Worm (Caenorhabditis elegans) whole organism, late embryonic: ENCODE results near the gene F21A3.11.

ENCODE experiments used
- C08G9.2 ChIP-seq: sonication (generic microtip); optimal IDR thresholded peaks from 2 replicates; lab custom pipeline; 2016; ENCODE audit warnings: mild to moderate bottlenecking, missing genetic modification characterization, moderate library complexity, missing compliant biosample characterization
- C38D4.7 ChIP-seq: fragments of 200-800 bp; sonication (Bioruptor generic); optimal IDR thresholded peaks from 2 replicates; lab custom pipeline; 2018; ENCODE audit warnings: mild to moderate bottlenecking, missing genetic modification characterization, moderate library complexity, missing compliant biosample characterization
- F13H6.1 ChIP-seq: sonication (generic microtip); optimal IDR thresholded peaks from 2 replicates; lab custom pipeline; 2016; ENCODE audit warnings: missing genetic modification characterization, missing compliant biosample characterization
- T23F11.4 ChIP-seq: fragments of 200-800 bp; sonication (Bioruptor generic); optimal IDR thresholded peaks from 2 replicates; lab custom pipeline; 2018; ENCODE audit warnings: mild to moderate bottlenecking, missing genetic modification characterization, missing compliant biosample characterization
- Y22D7AL.16 ChIP-seq: sonication (generic microtip); optimal IDR thresholded peaks from 2 replicates; lab custom pipeline; 2016; ENCODE audit warnings: missing genetic modification characterization, missing compliant biosample characterization
- ahr-1 ChIP-seq: sonication (generic microtip); optimal IDR thresholded peaks from 2 replicates; lab custom pipeline; 2016; ENCODE audit warnings: missing genetic modification characterization, missing compliant biosample characterization
- ceh-14 ChIP-seq: sonication (generic microtip); optimal IDR thresholded peaks from 2 replicates; lab custom pipeline; 2016; ENCODE audit warnings: missing genotype, missing genetic modification characterization, missing compliant biosample characterization
- ceh-2 ChIP-seq: sonication (generic microtip); optimal IDR thresholded peaks from 2 replicates; lab custom pipeline; 2016; ENCODE audit warnings: missing genotype, missing genetic modification characterization, missing compliant biosample characterization
- ceh-24 ChIP-seq: sonication (generic microtip); optimal IDR thresholded peaks from 2 replicates; lab custom pipeline; 2016; ENCODE audit warnings: mild to moderate bottlenecking, missing genetic modification characterization, missing compliant biosample characterization
- ceh-30 ChIP-seq: fragments of 150-350 bp; optimal IDR thresholded peaks from 2 replicates; lab custom pipeline; 2014; ENCODE audit warnings: missing biosample characterization, missing genetic modification characterization
- ceh-31 ChIP-seq: sonication (generic microtip); optimal IDR thresholded peaks from 2 replicates; lab custom pipeline; 2016; ENCODE audit warnings: missing genetic modification characterization, missing compliant biosample characterization
- ceh-9 ChIP-seq: sonication (generic microtip); optimal IDR thresholded peaks from 2 replicates; lab custom pipeline; 2016; ENCODE audit warnings: mild to moderate bottlenecking, missing genetic modification characterization, inconsistent platforms, missing compliant biosample characterization
- che-1 ChIP-seq: sonication (generic microtip); optimal IDR thresholded peaks from 2 replicates; lab custom pipeline; 2016; ENCODE audit warnings: mild to moderate bottlenecking, missing genetic modification characterization, missing compliant biosample characterization
- elt-4 ChIP-seq: sonication (generic microtip); optimal IDR thresholded peaks from 2 replicates; lab custom pipeline; 2016; ENCODE audit warnings: missing genetic modification characterization, missing compliant biosample characterization
- ets-4 ChIP-seq: sonication (generic microtip); optimal IDR thresholded peaks from 2 replicates; lab custom pipeline; 2016; ENCODE audit warnings: missing genetic modification characterization, missing compliant biosample characterization
- eyg-1 ChIP-seq: sonication (generic microtip); optimal IDR thresholded peaks from 2 replicates; lab custom pipeline; 2016; ENCODE audit warnings: missing genotype, missing genetic modification characterization, missing compliant biosample characterization
- fax-1 ChIP-seq: sonication (generic microtip); optimal IDR thresholded peaks from 2 replicates; lab custom pipeline; 2016; ENCODE audit warnings: missing genotype, missing genetic modification characterization, missing compliant biosample characterization
- fkh-10 ChIP-seq: fragments of 150-350 bp; optimal IDR thresholded peaks from 2 replicates; lab custom pipeline; 2014; ENCODE audit warnings: missing biosample characterization, missing genetic modification reagents, missing genetic modification characterization
- fkh-6 ChIP-seq: sonication (generic microtip); optimal IDR thresholded peaks from 2 replicates; lab custom pipeline; 2016; ENCODE audit warnings: missing genetic modification characterization, missing compliant biosample characterization
- gmeb-2 ChIP-seq: sonication (generic microtip); optimal IDR thresholded peaks from 2 replicates; lab custom pipeline; 2016; ENCODE audit warnings: missing genetic modification characterization, inconsistent platforms, missing compliant biosample characterization
- hlh-15 ChIP-seq: sonication (generic microtip); optimal IDR thresholded peaks from 2 replicates; lab custom pipeline; 2016; ENCODE audit warnings: missing genetic modification characterization, missing compliant biosample characterization
- lim-6 ChIP-seq: sonication (generic microtip); optimal IDR thresholded peaks from 2 replicates; lab custom pipeline; 2016; ENCODE audit warnings: missing genetic modification characterization, missing compliant biosample characterization
- lin-11 ChIP-seq: fragments of 200-800 bp; sonication (Bioruptor generic); optimal IDR thresholded peaks from 2 replicates; lab custom pipeline; 2018; ENCODE audit warnings: mild to moderate bottlenecking, missing genetic modification characterization, missing compliant biosample characterization
- madf-2 ChIP-seq: sonication (generic microtip); optimal IDR thresholded peaks from 2 replicates; lab custom pipeline; 2017; ENCODE audit warnings: missing genetic modification characterization, missing compliant biosample characterization
- nfya-1 ChIP-seq: sonication (generic microtip); optimal IDR thresholded peaks from 2 replicates; lab custom pipeline; 2017; ENCODE audit warnings: missing genetic modification characterization, mild to moderate bottlenecking, missing compliant biosample characterization, antibody characterized with exemption, moderate library complexity
- nhr-232 ChIP-seq: sonication (generic microtip); optimal IDR thresholded peaks from 2 replicates; lab custom pipeline; 2016; ENCODE audit warnings: missing genetic modification characterization, missing compliant biosample characterization
- npax-4 ChIP-seq: sonication (generic microtip); optimal IDR thresholded peaks from 2 replicates; lab custom pipeline; 2016; ENCODE audit warnings: missing genetic modification characterization, missing compliant biosample characterization
- odd-2 ChIP-seq: sonication (generic microtip); optimal IDR thresholded peaks from 2 replicates; lab custom pipeline; 2017; ENCODE audit warnings: antibody characterized with exemption, mild to moderate bottlenecking, missing genetic modification characterization, missing compliant biosample characterization
- pag-3 ChIP-seq: sonication (generic microtip); optimal IDR thresholded peaks from 2 replicates; lab custom pipeline; 2016; ENCODE audit warnings: missing compliant biosample characterization, missing genetic modification characterization, borderline replicate concordance
- pax-1 ChIP-seq: fragments of 150-350 bp; optimal IDR thresholded peaks from 2 replicates; lab custom pipeline; 2014; ENCODE audit warnings: missing biosample characterization, missing genetic modification characterization
- pha-2 ChIP-seq: sonication (generic microtip); optimal IDR thresholded peaks from 2 replicates; lab custom pipeline; 2017; ENCODE audit warnings: mild to moderate bottlenecking, missing genetic modification characterization, missing compliant biosample characterization
- pqm-1 ChIP-seq: sonication (generic microtip); optimal IDR thresholded peaks from 2 replicates; lab custom pipeline; 2016; ENCODE audit warnings: missing genetic modification characterization, missing compliant biosample characterization
- pros-1 ChIP-seq: fragments of 150-350 bp; optimal IDR thresholded peaks from 2 replicates; lab custom pipeline; 2014; ENCODE audit warnings: missing biosample characterization, missing genetic modification reagents, missing genetic modification characterization
- ref-2 ChIP-seq: sonication (generic microtip); optimal IDR thresholded peaks from 2 replicates; lab custom pipeline; 2016; ENCODE audit warnings: missing genetic modification characterization, missing compliant biosample characterization
- sdc-2 ChIP-seq: sonication (generic microtip); optimal IDR thresholded peaks from 2 replicates; lab custom pipeline; 2016; ENCODE audit warnings: missing genotype, missing genetic modification characterization, missing compliant biosample characterization
- sox-2 ChIP-seq: fragments of 200-800 bp; sonication (Bioruptor generic); IDR thresholded peaks from 2 replicates; pipeline ENCODE4 v1.3.6; 2022; ENCODE audit warnings: missing genetic modification reagents, missing genetic modification characterization, missing compliant biosample characterization
- tbx-2 ChIP-seq: sonication (generic microtip); optimal IDR thresholded peaks from 2 replicates; lab custom pipeline; 2016; ENCODE audit warnings: missing genetic modification characterization, missing compliant biosample characterization
- ttx-3 ChIP-seq: sonication (generic microtip); optimal IDR thresholded peaks from 2 replicates; lab custom pipeline; 2016; ENCODE audit warnings: missing genetic modification reagents, missing genetic modification characterization, missing compliant biosample characterization
- unc-3 ChIP-seq, 2 experiments: fragments of 200-800 bp in 1 of 2; sonication (Bioruptor generic) in 1 of 2; sonication (generic microtip) in 1 of 2; conservative IDR thresholded peaks in 1 of 2; optimal IDR thresholded peaks in 1 of 2; 2 replicates each; pipeline versions ENCODE4 v1.3.6 to Lab custom; 2016 to 2022; ENCODE audit warnings: missing compliant biosample characterization in 2 of 2, missing genetic modification characterization in 2 of 2, missing genetic modification reagents in 1 of 2
- unc-42 ChIP-seq: sonication (generic microtip); optimal IDR thresholded peaks from 2 replicates; lab custom pipeline; 2016; ENCODE audit warnings: missing genotype, missing genetic modification characterization, missing compliant biosample characterization
- unc-55 ChIP-seq: sonication (generic microtip); optimal IDR thresholded peaks from 2 replicates; lab custom pipeline; 2017; ENCODE audit warnings: missing biosample characterization, missing genetic modification reagents, missing genetic modification characterization
- ztf-16 ChIP-seq: sonication (generic microtip); optimal IDR thresholded peaks from 2 replicates; lab custom pipeline; 2017; ENCODE audit warnings: missing genetic modification characterization, missing compliant biosample characterization

F21A3.11 gene

DNA sequence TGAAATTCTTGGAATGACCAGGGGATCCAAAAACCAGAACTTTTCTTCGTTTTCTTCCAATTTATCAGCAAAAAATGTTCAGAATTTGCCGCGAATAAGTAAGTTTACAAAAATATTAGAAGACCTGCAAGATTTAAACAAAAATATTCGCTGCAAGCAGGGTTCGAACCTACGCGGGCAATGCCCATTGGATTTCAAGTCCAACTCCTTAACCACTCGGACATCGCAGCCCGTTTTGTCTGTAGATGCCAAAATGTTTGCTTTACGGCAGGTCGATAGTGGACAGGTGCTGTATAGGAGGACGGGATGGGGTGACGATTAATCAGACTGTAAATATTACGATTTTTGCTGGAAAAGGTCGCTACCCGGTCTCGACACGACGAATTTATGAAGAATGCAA lies 14.7 kb upstream of the F21A3.11 start:
- TF ChIP-seq lim-6 (tag; lab: Kevin White, UChicago) (no peak), ceh-9 (no peak), madf-2 (tag; lab: Kevin White, UChicago) (no peak), ceh-24 (tag; lab: Kevin White, UChicago) (no peak), fkh-10 (no peak), ref-2 (tag; lab: Kevin White, UChicago) (no peak), tbx-2 (tag; lab: Kevin White, UChicago) (no peak), ceh-14 (tag; lab: Kevin White, UChicago) (no peak), Y22D7AL.16 (tag; lab: Kevin White, UChicago) (no peak), unc-55 (no peak), ztf-16 (tag; lab: Kevin White, UChicago) (no peak), pax-1 (tag; lab: Kevin White, UChicago) (no peak), fkh-6 (no peak), ceh-31 (no peak), F13H6.1 (tag; lab: Kevin White, UChicago) (no peak), hlh-15 (tag; lab: Kevin White, UChicago) (no peak)

DNA sequence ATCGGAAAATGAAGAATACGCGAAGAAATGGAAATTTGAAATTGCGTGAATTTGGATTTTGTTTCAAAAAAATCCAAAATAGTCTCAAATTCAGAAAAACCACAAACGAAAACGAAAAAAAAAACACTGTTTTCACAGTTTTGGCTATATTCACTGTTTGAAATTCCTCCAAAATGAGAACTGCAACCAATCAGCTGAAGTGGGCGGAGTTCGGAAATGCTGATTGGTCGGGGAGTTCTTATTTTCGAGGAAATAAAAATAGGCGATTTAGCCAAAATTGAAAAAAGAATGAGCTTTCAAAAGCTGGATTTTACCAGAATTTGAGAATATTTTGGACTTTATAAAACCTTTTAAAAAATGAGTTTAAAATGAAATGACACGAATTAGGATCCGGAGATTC lies 11.9 kb upstream of the F21A3.11 start, which contains the start of gene glb-14:
TSS of gene glb-14 (minus strand) at position 97 of the 400 bp plus-strand sequence.
- TF ChIP-seq nfya-1 (tag; lab: Kevin White, UChicago) (peak; percentile 63), unc-42 (tag; lab: Kevin White, UChicago) (no peak)

- no peak for TF ChIP-seq lin-11 (tag; lab: Kevin White, UChicago)
These were observed 10.2 kb upstream of the F21A3.11 start for ce11 chrV:15543252-15543651.

DNA sequence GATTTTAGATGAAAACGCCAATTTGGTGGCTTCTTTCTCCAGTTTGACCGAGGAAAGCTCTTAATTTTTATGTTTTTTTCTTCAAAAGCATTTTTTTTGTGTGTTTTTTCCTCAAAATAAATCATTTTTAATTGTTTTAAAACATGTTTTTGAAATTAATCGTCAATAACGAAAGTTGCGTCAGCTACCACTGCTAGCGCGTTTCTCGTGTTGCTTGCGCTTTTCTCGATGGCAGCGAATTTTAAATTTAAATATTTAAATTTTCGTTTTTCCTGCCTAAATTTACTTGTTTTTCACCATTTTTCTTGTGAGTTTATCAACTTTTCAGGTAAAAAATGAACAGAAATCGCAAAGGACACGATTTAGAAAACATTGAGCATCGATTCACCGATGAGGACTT lies 4.9 kb upstream of the F21A3.11 start, which contains the start of gene prde-1:
TSS of gene prde-1 (plus strand) at position 322 of the 400 bp plus-strand sequence.
- TF ChIP-seq gmeb-2 (no peak), C08G9.2 (no peak), pqm-1 (tag; lab: Kevin White, UChicago) (no peak), eyg-1 (tag; lab: Kevin White, UChicago) (no peak), unc-42 (tag; lab: Kevin White, UChicago) (no peak), Y22D7AL.16 (tag; lab: Kevin White, UChicago) (no peak), fkh-10 (no peak)

DNA sequence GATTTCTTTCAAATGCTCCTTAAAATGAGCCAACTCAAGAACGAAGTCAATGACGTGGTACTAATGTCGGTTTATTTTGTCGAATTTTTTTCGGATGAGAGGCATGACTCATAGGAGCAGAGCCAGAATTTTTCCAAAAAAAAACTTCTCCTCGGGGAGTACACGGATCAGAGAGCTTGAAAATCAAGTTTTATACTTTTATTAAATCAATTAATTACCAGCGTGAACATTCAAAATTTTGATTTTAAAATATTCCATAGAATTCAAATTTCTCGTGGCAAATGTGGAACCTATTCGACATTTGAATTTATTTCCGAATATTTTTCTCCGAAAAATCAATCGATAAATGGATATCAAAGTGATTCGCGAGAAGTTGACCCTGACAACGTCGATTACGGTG lies 3.3 kb upstream of the F21A3.11 start, which contains the start of gene F21A3.4:
TSS of gene F21A3.4 (plus strand) at position 301 of the 400 bp plus-strand sequence.
- no peak for TF ChIP-seq ceh-9

- TF ChIP-seq tbx-2 (tag; lab: Kevin White, UChicago) (no peak), fkh-6 (no peak), elt-4 (tag; lab: Kevin White, UChicago) (no peak), fax-1 (no peak), pha-2 (tag; lab: Kevin White, UChicago) (no peak), pag-3 (no peak), npax-4 (no peak), ets-4 (tag; lab: Kevin White, UChicago) (no peak), C08G9.2 (no peak), sox-2 (GFP tag; lab: Robert Waterston, UW) (no peak), fkh-10 (no peak), C38D4.7 (GFP tag; lab: Kevin White, UChicago) (no peak), ttx-3 (tag; lab: Kevin White, UChicago) (no peak)
These were observed 852 bp upstream of the F21A3.11 start, which contains the start of gene F21A3.2 for ce11 chrV:15533864-15534263. F21A3.2 (minus strand) TSS chrV:15533964.

DNA sequence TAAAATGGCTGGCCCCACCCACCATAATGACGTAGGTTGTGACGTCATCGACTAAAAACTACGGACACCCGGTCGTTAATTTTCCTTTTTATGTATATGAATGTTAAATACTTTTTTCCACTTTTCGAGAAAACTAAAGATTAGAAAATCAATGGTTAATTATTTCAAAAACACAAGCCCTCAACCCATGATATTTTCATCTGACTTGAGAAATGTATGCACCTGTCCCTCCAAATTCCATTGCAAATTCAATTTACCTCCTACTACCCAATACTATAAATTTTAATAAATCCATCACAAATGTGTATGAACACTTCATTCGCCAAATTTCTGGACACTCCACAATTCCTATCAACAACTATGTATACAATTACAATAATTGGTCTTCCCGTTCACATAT lies 3.9 kb downstream of the F21A3.11 start, which contains the start of gene srh-276:
TSS of gene srh-276 (plus strand) at position 301 of the 400 bp plus-strand sequence.
- no peak for TF ChIP-seq ceh-30 (tag; lab: Kevin White, UChicago)
- TF ChIP-seq ahr-1 (tag; lab: Kevin White, UChicago) = no peak
- TF ChIP-seq hlh-15 (tag; lab: Kevin White, UChicago) = no peak
- no peak for TF ChIP-seq pros-1 (tag; lab: Kevin White, UChicago)
- no peak for TF ChIP-seq che-1 (tag; lab: Kevin White, UChicago)
- no peak for TF ChIP-seq odd-2 (tag; lab: Kevin White, UChicago)
- no peak for TF ChIP-seq sox-2 (GFP tag; lab: Robert Waterston, UW)
- TF ChIP-seq ceh-2 (tag; lab: Kevin White, UChicago) = no peak
- TF ChIP-seq unc-3 (GFP tag; conservative IDR thresholded peaks at IDR 0.05; lab: Robert Waterston, UW) = no peak
- no peak for TF ChIP-seq unc-3 (tag; optimal IDR thresholded peaks at IDR 0.05; lab: Kevin White, UChicago)
- no peak for TF ChIP-seq sdc-2 (tag; lab: Kevin White, UChicago)
- TF ChIP-seq T23F11.4 (GFP tag; lab: Kevin White, UChicago) = no peak
- TF ChIP-seq nfya-1 (tag; lab: Kevin White, UChicago) = no peak
- no peak for TF ChIP-seq lin-11 (tag; lab: Kevin White, UChicago)
- TF ChIP-seq elt-4 (tag; lab: Kevin White, UChicago) = no peak
- TF ChIP-seq nhr-232 (tag; lab: Kevin White, UChicago) = no peak
